Worm (Caenorhabditis elegans): ENCODE data around the gene W03C9.1.

The W03C9.1 gene

DNA sequence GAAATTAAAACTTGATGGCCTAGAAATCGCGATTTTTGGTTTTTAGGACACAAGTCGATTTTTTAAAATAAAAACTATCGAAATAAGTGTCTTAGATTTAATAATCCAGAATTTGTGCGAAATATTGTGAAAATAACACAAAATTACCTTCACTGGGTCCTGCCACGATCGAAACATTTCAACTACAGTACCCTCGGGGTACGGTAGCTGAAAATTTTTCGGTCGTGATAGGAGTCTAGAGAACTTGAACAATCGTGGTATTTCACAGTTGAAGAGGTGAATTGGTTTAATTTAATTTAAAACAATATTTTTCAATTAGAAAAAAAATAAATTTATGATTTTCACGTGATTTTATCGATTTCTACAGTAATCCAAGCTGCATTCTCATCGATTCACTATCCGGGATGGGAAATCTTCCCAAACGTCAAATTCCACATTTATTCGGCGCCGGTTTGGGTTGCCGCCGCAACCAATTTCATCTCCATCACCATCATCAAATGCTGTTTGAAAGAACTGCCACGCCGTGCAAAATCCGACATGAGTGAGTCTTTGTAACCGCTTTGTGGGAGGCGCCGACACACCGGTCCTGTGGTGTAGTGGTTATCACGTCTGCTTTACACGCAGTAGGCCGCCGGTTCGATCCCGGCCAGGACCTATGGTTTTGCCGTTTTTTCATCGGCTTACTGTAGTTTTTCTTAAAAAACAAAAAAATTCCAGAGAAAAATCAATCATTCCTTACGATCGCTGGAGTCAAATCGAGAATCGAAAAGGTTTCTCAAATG, 2.9 kb downstream of the W03C9.1 start (continued):
- TF ChIP-seq ceh-22 (tag; optimal IDR thresholded peaks at IDR 0.05) (no peak), ceh-24 (tag; optimal IDR thresholded peaks at IDR 0.05) (no peak), unc-42 (tag; optimal IDR thresholded peaks at IDR 0.05) (peak; percentile 1), nhr-232 (tag; optimal IDR thresholded peaks at IDR 0.05) (peak; percentile 48), ttx-3 (tag; optimal IDR thresholded peaks at IDR 0.05) (peak; percentile 42), pha-4 (tag; optimal IDR thresholded peaks at IDR 0.05) (no peak), ahr-1 (tag; optimal IDR thresholded peaks at IDR 0.05) (no peak), mec-3 (tag; optimal IDR thresholded peaks at IDR 0.05; ENCODE audit: borderline replicate concordance) (no peak), ceh-45 (GFP tag; IDR thresholded peaks at IDR 0.05) (no peak), hlh-15 (tag; optimal IDR thresholded peaks at IDR 0.05) (peak; percentile 8), K02D7.2 (tag; optimal IDR thresholded peaks at IDR 0.05) (no peak), sox-2 (GFP tag; IDR thresholded peaks at IDR 0.05) (peak; percentile 5; the same call in 1 of the 2 replicates), syd-9 (tag; optimal IDR thresholded peaks at IDR 0.05) (no peak), nfya-1 (tag; optimal IDR thresholded peaks at IDR 0.05) (peak; percentile 40), pha-2 (tag; optimal IDR thresholded peaks at IDR 0.05) (peak; percentile 23), ceh-14 (tag; optimal IDR thresholded peaks at IDR 0.05) (peak; percentile 61), fax-1 (tag; optimal IDR thresholded peaks at IDR 0.05) (no peak), ztf-16 (tag; optimal IDR thresholded peaks at IDR 0.05) (peak; percentile 22), sox-4 (tag; optimal IDR thresholded peaks at IDR 0.05) (peak; percentile 66), unc-55 (GFP tag; optimal IDR thresholded peaks at IDR 0.05) (no peak), eyg-1 (tag; optimal IDR thresholded peaks at IDR 0.05) (no peak), C38D4.7 (GFP tag; optimal IDR thresholded peaks at IDR 0.05) (peak; percentile 42), ama-1 (optimal IDR thresholded peaks at IDR 0.05) (no peak), hlh-8 (tag; optimal IDR thresholded peaks at IDR 0.05) (no peak), ceh-30 (tag; optimal IDR thresholded peaks at IDR 0.05) (no peak), ref-2 (tag; optimal IDR thresholded peaks at IDR 0.05) (peak; percentile 63), ceh-9 (tag; optimal IDR thresholded peaks at IDR 0.05) (no peak), K09A11.1 (tag; optimal IDR thresholded peaks at IDR 0.05; ENCODE audit: insufficient read depth) (peak; percentile 36), gmeb-2 (tag; optimal IDR thresholded peaks at IDR 0.05) (peak; percentile 53), fkh-6 (tag; optimal IDR thresholded peaks at IDR 0.05) (no peak), madf-2 (tag; optimal IDR thresholded peaks at IDR 0.05) (peak; percentile 11), zip-5 (tag; optimal IDR thresholded peaks at IDR 0.05) (peak; percentile 2), lim-6 (tag; optimal IDR thresholded peaks at IDR 0.05) (no peak), odd-2 (tag; optimal IDR thresholded peaks at IDR 0.05) (no peak), unc-3 (GFP tag; conservative IDR thresholded peaks at IDR 0.05) (peak; percentile 48; the same call in 1 of the 2 replicates), unc-3 (tag; optimal IDR thresholded peaks at IDR 0.05) (no peak), ceh-19 (GFP tag; optimal IDR thresholded peaks at IDR 0.05) (peak; percentile 49), C08G9.2 (tag; optimal IDR thresholded peaks at IDR 0.05) (peak; percentile 3), hlh-13 (GFP tag; optimal IDR thresholded peaks at IDR 0.05) (peak; percentile 48), Y22D7AL.16 (tag; optimal IDR thresholded peaks at IDR 0.05) (peak; percentile 3), npax-4 (tag; optimal IDR thresholded peaks at IDR 0.05) (no peak)

DNA sequence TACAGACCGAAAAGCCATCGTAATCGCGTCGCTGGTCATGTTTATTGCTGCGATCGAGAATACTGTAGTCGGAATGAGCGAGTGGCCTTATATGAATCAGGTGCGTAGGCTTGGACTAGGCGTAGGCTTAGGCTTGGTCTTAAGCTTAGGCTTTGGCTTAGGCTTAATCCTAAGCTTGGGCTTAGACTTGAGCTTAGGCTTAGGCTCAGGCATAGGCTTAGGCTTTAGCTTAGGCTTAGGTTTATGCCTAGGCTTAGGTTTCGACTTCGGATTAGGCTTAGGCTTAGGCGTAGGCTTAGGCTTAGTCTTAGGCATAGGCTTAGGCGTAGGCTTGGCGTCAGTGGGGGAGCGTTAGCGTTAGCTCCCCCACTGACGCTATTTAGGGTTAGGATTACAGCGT, 7.1 kb downstream of the W03C9.1 start:
- no peak for TF ChIP-seq ceh-22 (tag; optimal IDR thresholded peaks at IDR 0.05)
- TF ChIP-seq tbx-2 (tag; optimal IDR thresholded peaks at IDR 0.05): no peak
- TF ChIP-seq dve-1 (tag; optimal IDR thresholded peaks at IDR 0.05): peak; percentile 82
- no peak for TF ChIP-seq K02D7.2 (tag; optimal IDR thresholded peaks at IDR 0.05)
- TF ChIP-seq ets-4 (tag; optimal IDR thresholded peaks at IDR 0.05): no peak
- no peak for TF ChIP-seq ceh-48 (tag; optimal IDR thresholded peaks at IDR 0.05)

All from whole organism, late embryonic.